In the genomic region with DNA sequence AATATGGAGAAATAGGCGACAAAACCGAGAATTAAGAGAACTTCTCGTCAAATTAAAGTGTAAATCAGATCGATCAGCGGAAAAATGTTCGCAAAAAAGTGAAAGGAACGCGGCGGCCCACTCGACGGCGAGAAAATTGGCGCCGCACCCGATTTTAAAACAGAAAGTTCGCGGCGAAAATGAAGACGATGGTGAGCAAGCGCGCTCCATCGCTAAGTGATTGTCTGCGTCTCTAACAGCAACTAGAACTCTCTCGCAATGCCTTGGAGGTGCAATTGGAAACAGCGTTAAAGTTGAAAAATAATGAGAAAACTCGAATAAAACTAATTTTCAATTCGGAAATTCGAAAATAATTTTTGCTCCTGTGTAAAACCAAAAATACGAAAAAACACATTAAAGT, we compare ENCODE assay signal across 2 worm cellular contexts.
TF ChIP-seq lines count a peak whose summit lies in the region.

No protein-coding gene starts in this region.

TF ChIP-seq in whole organism, L2 larva, 48 proteins besides CTCF, POLR2A, EP300 and RAD21 (continued from another document):
- TF ChIP-seq R02D3.7 (tag; optimal IDR thresholded peaks at IDR 0.05; lab: Kevin White, UChicago): no peak
- TF ChIP-seq nhr-11 (tag; optimal IDR thresholded peaks at IDR 0.05; lab: Kevin White, UChicago): no peak
- no peak for TF ChIP-seq nhr-77 (tag; optimal IDR thresholded peaks at IDR 0.05; lab: Kevin White, UChicago)
- TF ChIP-seq nhr-6 (tag; optimal IDR thresholded peaks at IDR 0.05; lab: Kevin White, UChicago): no peak
- no peak for TF ChIP-seq elt-3 (tag; optimal IDR thresholded peaks at IDR 0.05; lab: Kevin White, UChicago)
- TF ChIP-seq lin-11 (tag; optimal IDR thresholded peaks at IDR 0.05; lab: Kevin White, UChicago): peak; percentile 71
- TF ChIP-seq skn-1 (tag; optimal IDR thresholded peaks at IDR 0.05; lab: Kevin White, UChicago): no peak
- TF ChIP-seq nhr-12 (tag; optimal IDR thresholded peaks at IDR 0.05; lab: Kevin White, UChicago): no peak
- peak; percentile 70 for TF ChIP-seq nhr-25 (tag; optimal IDR thresholded peaks at IDR 0.05; lab: Kevin White, UChicago)
- no peak for TF ChIP-seq nhr-237 (tag; optimal IDR thresholded peaks at IDR 0.05; lab: Kevin White, UChicago)
- no peak for TF ChIP-seq ama-1 (optimal IDR thresholded peaks at IDR 0.05; lab: Kevin White, UChicago)
- TF ChIP-seq alr-1 (tag; optimal IDR thresholded peaks at IDR 0.05; lab: Kevin White, UChicago): no peak
- peak; percentile 41 for TF ChIP-seq F13H6.1 (tag; optimal IDR thresholded peaks at IDR 0.05; lab: Kevin White, UChicago)
- peak; percentile 80 for TF ChIP-seq unc-55 (GFP tag; optimal IDR thresholded peaks at IDR 0.05; lab: Kevin White, UChicago)
- peak; percentile 70 for TF ChIP-seq crh-2 (tag; optimal IDR thresholded peaks at IDR 0.05; lab: Kevin White, UChicago)
- no peak for TF ChIP-seq ztf-1 (GFP tag; conservative IDR thresholded peaks at IDR 0.05; lab: Robert Waterston, UW)
- peak; percentile 75 for TF ChIP-seq gmeb-1 (tag; optimal IDR thresholded peaks at IDR 0.05; lab: Kevin White, UChicago)
- TF ChIP-seq mab-5 (tag; optimal IDR thresholded peaks at IDR 0.05; lab: Kevin White, UChicago): peak; percentile 3
- TF ChIP-seq ztf-4 (tag; optimal IDR thresholded peaks at IDR 0.05; lab: Kevin White, UChicago): no peak
- TF ChIP-seq nhr-21 (tag; optimal IDR thresholded peaks at IDR 0.05; lab: Kevin White, UChicago): peak; percentile 60
- no peak for TF ChIP-seq mdl-1 (tag; optimal IDR thresholded peaks at IDR 0.05; lab: Kevin White, UChicago)
- TF ChIP-seq blmp-1 (tag; optimal IDR thresholded peaks at IDR 0.05; lab: Kevin White, UChicago; ENCODE audit: insufficient read depth): peak; percentile 96
- no peak for TF ChIP-seq zag-1 (tag; optimal IDR thresholded peaks at IDR 0.05; lab: Kevin White, UChicago)
- no peak for TF ChIP-seq snpc-4 (tag; optimal IDR thresholded peaks at IDR 0.05; lab: Kevin White, UChicago)
- TF ChIP-seq unc-39 (tag; optimal IDR thresholded peaks at IDR 0.05; lab: Kevin White, UChicago): no peak
- TF ChIP-seq lin-13 (GFP tag; optimal IDR thresholded peaks at IDR 0.05; lab: Kevin White, UChicago): peak; percentile 76
TF ChIP-seq in whole organism, L2 larva: peak in this region for 16.

TF ChIP-seq in whole organism, L4 larva, 104 proteins besides CTCF, POLR2A, EP300 and RAD21 (continued from another document):
- TF ChIP-seq tag-97 (GFP tag; IDR thresholded peaks at IDR 0.05; lab: Robert Waterston, UW): no peak
- TF ChIP-seq Y105C5A.15 (GFP tag; IDR thresholded peaks at IDR 0.05; lab: Robert Waterston, UW): no peak
- TF ChIP-seq dpl-1 (GFP tag; optimal IDR thresholded peaks at IDR 0.05; lab: Kevin White, UChicago): peak; percentile 79
- no peak for TF ChIP-seq zip-11 (GFP tag; IDR thresholded peaks at IDR 0.05; lab: Robert Waterston, UW)
- no peak for TF ChIP-seq T20F7.1 (GFP tag; optimal IDR thresholded peaks at IDR 0.05; lab: Kevin White, UChicago)
- TF ChIP-seq attf-4 (tag; optimal IDR thresholded peaks at IDR 0.05; lab: Kevin White, UChicago): no peak
- no peak for TF ChIP-seq aha-1 (tag; lab: Kevin White, UChicago)
- no peak for TF ChIP-seq pqm-1 (tag; optimal IDR thresholded peaks at IDR 0.05; lab: Kevin White, UChicago)
- no peak for TF ChIP-seq ceh-62 (tag; optimal IDR thresholded peaks at IDR 0.05; lab: Kevin White, UChicago)
- TF ChIP-seq lin-13 (GFP tag; optimal IDR thresholded peaks at IDR 0.05; lab: Kevin White, UChicago): peak; percentile 53
- TF ChIP-seq lsy-2 (tag; optimal IDR thresholded peaks at IDR 0.05; lab: Kevin White, UChicago): peak in 1 of 2 experiments; percentile 59
- TF ChIP-seq Y48G9A.11 (GFP tag; IDR thresholded peaks at IDR 0.05; lab: Robert Waterston, UW): no peak; the same call in 1 of the 2 replicates
- no peak for TF ChIP-seq Y75B8A.6 (GFP tag; IDR thresholded peaks at IDR 0.05; lab: Robert Waterston, UW)
- TF ChIP-seq nhr-11 (tag; optimal IDR thresholded peaks at IDR 0.05; lab: Kevin White, UChicago): peak; percentile 43
- no peak for TF ChIP-seq ama-1 (optimal IDR thresholded peaks at IDR 0.05; lab: Kevin White, UChicago)
- no peak for TF ChIP-seq R02D3.7 (tag; optimal IDR thresholded peaks at IDR 0.05; lab: Kevin White, UChicago)
- peak; percentile 10 for TF ChIP-seq duxl-1 (tag; optimal IDR thresholded peaks at IDR 0.05; lab: Kevin White, UChicago; ENCODE audit: poor library complexity)
- peak; percentile 47 for TF ChIP-seq mep-1 (tag; optimal IDR thresholded peaks at IDR 0.05; lab: Kevin White, UChicago)
- peak; percentile 73 for TF ChIP-seq mes-2 (tag; optimal IDR thresholded peaks at IDR 0.05; lab: Kevin White, UChicago; ENCODE audit: poor library complexity, severe bottlenecking)
- TF ChIP-seq egl-27 (tag; optimal IDR thresholded peaks at IDR 0.05; lab: Kevin White, UChicago): no peak
- TF ChIP-seq set-16 (GFP tag; IDR thresholded peaks at IDR 0.05; lab: Robert Waterston, UW): peak; percentile 20; the same call in 1 of the 2 replicates
- no peak for TF ChIP-seq gei-8 (GFP tag; optimal IDR thresholded peaks at IDR 0.05; lab: Kevin White, UChicago)
- no peak for TF ChIP-seq F10B5.3 (tag; optimal IDR thresholded peaks at IDR 0.05; lab: Kevin White, UChicago)
- no peak for TF ChIP-seq ceh-32 (tag; optimal IDR thresholded peaks at IDR 0.05; lab: Kevin White, UChicago; ENCODE audit: poor library complexity)
- peak; percentile 21; the same call in 1 of the 2 replicates for TF ChIP-seq ceh-20 (GFP tag; IDR thresholded peaks at IDR 0.05; lab: Robert Waterston, UW)
- TF ChIP-seq unc-130 (GFP tag; optimal IDR thresholded peaks at IDR 0.05; lab: Kevin White, UChicago): peak; percentile 12
- TF ChIP-seq hlh-11 (tag; optimal IDR thresholded peaks at IDR 0.05; lab: Kevin White, UChicago): peak; percentile 38
- no peak for TF ChIP-seq snpc-1.2 (GFP tag; IDR thresholded peaks at IDR 0.05; lab: Robert Waterston, UW)
- no peak for TF ChIP-seq lin-29 (GFP tag; IDR thresholded peaks at IDR 0.05; lab: Robert Waterston, UW)
- TF ChIP-seq D1046.2 (GFP tag; IDR thresholded peaks at IDR 0.05; lab: Robert Waterston, UW): no peak
- no peak for TF ChIP-seq mdt-29 (GFP tag; IDR thresholded peaks at IDR 0.05; lab: Robert Waterston, UW)
- no peak for TF ChIP-seq daf-8 (GFP tag; IDR thresholded peaks at IDR 0.05; lab: Robert Waterston, UW)
- TF ChIP-seq zag-1 (tag; optimal IDR thresholded peaks at IDR 0.05; lab: Kevin White, UChicago): no peak
- TF ChIP-seq zfp-3 (GFP tag; conservative IDR thresholded peaks at IDR 0.05; lab: Robert Waterston, UW): no peak
- TF ChIP-seq nhr-237 (tag; optimal IDR thresholded peaks at IDR 0.05; lab: Kevin White, UChicago): no peak
- no peak for TF ChIP-seq nhr-48 (tag; optimal IDR thresholded peaks at IDR 0.05; lab: Kevin White, UChicago)
- no peak for TF ChIP-seq madf-9 (GFP tag; conservative IDR thresholded peaks at IDR 0.05; lab: Robert Waterston, UW)
- no peak for TF ChIP-seq dmd-6 (GFP tag; IDR thresholded peaks at IDR 0.05; lab: Robert Waterston, UW)
- TF ChIP-seq hlh-30 (tag; optimal IDR thresholded peaks at IDR 0.05; lab: Kevin White, UChicago; ENCODE audit: insufficient read depth): peak; percentile 48
- TF ChIP-seq unc-39 (tag; optimal IDR thresholded peaks at IDR 0.05; lab: Kevin White, UChicago): no peak
- no peak for TF ChIP-seq lin-39 (tag; optimal IDR thresholded peaks at IDR 0.05; lab: Kevin White, UChicago)
- no peak for TF ChIP-seq aly-2 (tag; optimal IDR thresholded peaks at IDR 0.05; lab: Kevin White, UChicago)
- TF ChIP-seq pha-4 (GFP tag; IDR thresholded peaks at IDR 0.05; lab: Robert Waterston, UW): no peak
- no peak for TF ChIP-seq pha-4 (tag; optimal IDR thresholded peaks at IDR 0.05; lab: Kevin White, UChicago)
- no peak for TF ChIP-seq F44E2.7 (GFP tag; IDR thresholded peaks at IDR 0.05; lab: Robert Waterston, UW)
- no peak for TF ChIP-seq lir-3 (tag; optimal IDR thresholded peaks at IDR 0.05; lab: Kevin White, UChicago)
- peak; percentile 54 for TF ChIP-seq dve-1 (tag; optimal IDR thresholded peaks at IDR 0.05; lab: Kevin White, UChicago; ENCODE audit: insufficient read depth)
- no peak for TF ChIP-seq zfp-2 (tag; optimal IDR thresholded peaks at IDR 0.05; lab: Kevin White, UChicago)
- TF ChIP-seq dmd-9 (GFP tag; IDR thresholded peaks at IDR 0.05; lab: Robert Waterston, UW): no peak
- no peak for TF ChIP-seq saeg-2 (GFP tag; IDR thresholded peaks at IDR 0.05; lab: Robert Waterston, UW)
- no peak for TF ChIP-seq lin-1 (GFP tag; IDR thresholded peaks at IDR 0.05; lab: Robert Waterston, UW)
- TF ChIP-seq unc-62 (GFP tag; optimal IDR thresholded peaks at IDR 0.05 in 1 of 2; lab: Kevin White, UChicago): no peak
- TF ChIP-seq unc-62 (tag; optimal IDR thresholded peaks at IDR 0.05; lab: Kevin White, UChicago): no peak
- TF ChIP-seq lim-7 (GFP tag; IDR thresholded peaks at IDR 0.05; lab: Robert Waterston, UW): no peak
- TF ChIP-seq arid-1 (GFP tag; conservative IDR thresholded peaks at IDR 0.05; lab: Robert Waterston, UW): no peak
- TF ChIP-seq daf-19 (GFP tag; conservative IDR thresholded peaks at IDR 0.05; lab: Robert Waterston, UW): no peak
- no peak for TF ChIP-seq F37D6.2 (tag; optimal IDR thresholded peaks at IDR 0.05; lab: Kevin White, UChicago)
- no peak for TF ChIP-seq ceh-44 (GFP tag; IDR thresholded peaks at IDR 0.05; lab: Robert Waterston, UW)
- TF ChIP-seq hmg-1.1 (GFP tag; IDR thresholded peaks at IDR 0.05; lab: Robert Waterston, UW): peak; percentile 85
- no peak for TF ChIP-seq daf-16 (GFP tag; optimal IDR thresholded peaks at IDR 0.05; lab: Kevin White, UChicago)
- TF ChIP-seq daf-16 (tag; optimal IDR thresholded peaks at IDR 0.05; lab: Kevin White, UChicago): peak; percentile 27
- TF ChIP-seq ZK337.2 (GFP tag; IDR thresholded peaks at IDR 0.05; lab: Robert Waterston, UW): no peak
- TF ChIP-seq nhr-10 (tag; optimal IDR thresholded peaks at IDR 0.05; lab: Kevin White, UChicago): no peak
- TF ChIP-seq mxl-3 (GFP tag; optimal IDR thresholded peaks at IDR 0.05; lab: Kevin White, UChicago): peak; percentile 18
- no peak for TF ChIP-seq cey-2 (tag; optimal IDR thresholded peaks at IDR 0.05; lab: Kevin White, UChicago; ENCODE audit: borderline replicate concordance, insufficient read depth)
- TF ChIP-seq skn-1 (tag; optimal IDR thresholded peaks at IDR 0.05; lab: Kevin White, UChicago): no peak
- no peak for TF ChIP-seq tra-1 (GFP tag; IDR thresholded peaks at IDR 0.05; lab: Robert Waterston, UW)
- no peak for TF ChIP-seq dmd-8 (GFP tag; IDR thresholded peaks at IDR 0.05; lab: Robert Waterston, UW)
- TF ChIP-seq nhr-6 (tag; optimal IDR thresholded peaks at IDR 0.05; lab: Kevin White, UChicago): no peak
- TF ChIP-seq mdl-1 (tag; optimal IDR thresholded peaks at IDR 0.05; lab: Kevin White, UChicago): no peak
- TF ChIP-seq ztf-7 (tag; optimal IDR thresholded peaks at IDR 0.05; lab: Kevin White, UChicago): no peak
- no peak for TF ChIP-seq ceh-28 (tag; optimal IDR thresholded peaks at IDR 0.05; lab: Kevin White, UChicago)
- TF ChIP-seq ceh-82 (tag; optimal IDR thresholded peaks at IDR 0.05; lab: Kevin White, UChicago): no peak
- no peak for TF ChIP-seq ces-1 (GFP tag; optimal IDR thresholded peaks at IDR 0.05; lab: Kevin White, UChicago)
- TF ChIP-seq rbr-2 (tag; optimal IDR thresholded peaks at IDR 0.05; lab: Kevin White, UChicago): peak; percentile 49
- peak; percentile 10 for TF ChIP-seq F49E8.2 (tag; optimal IDR thresholded peaks at IDR 0.05; lab: Kevin White, UChicago; ENCODE audit: borderline replicate concordance)
- peak; percentile 50; the same call in 1 of the 2 replicates for TF ChIP-seq egl-43 (GFP tag; IDR thresholded peaks at IDR 0.05; lab: Robert Waterston, UW)
- TF ChIP-seq zip-2 (tag; optimal IDR thresholded peaks at IDR 0.05; lab: Kevin White, UChicago): no peak
- TF ChIP-seq nhr-76 (tag; optimal IDR thresholded peaks at IDR 0.05; lab: Kevin White, UChicago): no peak
- TF ChIP-seq T26A8.4 (GFP tag; IDR thresholded peaks at IDR 0.05; lab: Robert Waterston, UW): no peak
- no peak for TF ChIP-seq mxl-2 (GFP tag; conservative IDR thresholded peaks at IDR 0.05; lab: Robert Waterston, UW)
- no peak for TF ChIP-seq ctbp-1 (GFP tag; IDR thresholded peaks at IDR 0.05; lab: Robert Waterston, UW)
- no peak for TF ChIP-seq php-3 (GFP tag; IDR thresholded peaks at IDR 0.05; lab: Robert Waterston, UW)
- no peak for TF ChIP-seq ZK546.5 (tag; optimal IDR thresholded peaks at IDR 0.05; lab: Kevin White, UChicago)
